Fruit fly (Drosophila melanogaster): ENCODE results near the gene CG7916.

- no peak for TF ChIP-seq CTCF (optimal IDR thresholded peaks at IDR 0.05)
- no peak for TF ChIP-seq CG8478 (optimal IDR thresholded peaks at IDR 0.05)
These were observed 22.8 kb downstream of the CG7916 start for dm6 chr2L:13869400-13869799.
